Worm (Caenorhabditis elegans) whole organism, young adult: Measurements from ENCODE around the gene str-249.

ENCODE experiments used
- chd-7 ChIP-seq: sonication (generic microtip); optimal IDR thresholded peaks from 2 replicates; lab custom pipeline; 2016; ENCODE audit warnings: mild to moderate bottlenecking, missing genetic modification characterization, moderate library complexity, missing compliant biosample characterization
- snpc-4 ChIP-seq, 5 experiments: fragments of 150-350 bp in 1 of 5; sonication (generic microtip) in 4 of 5; optimal IDR thresholded peaks; 2 replicates each; lab custom pipeline; 2014 to 2018; ENCODE audit warnings: missing genetic modification characterization in 5 of 5, missing biosample characterization in 3 of 5, antibody characterized with exemption in 2 of 5, mild to moderate bottlenecking in 2 of 5, missing compliant biosample characterization in 2 of 5, missing genotype in 2 of 5, moderate library complexity in 2 of 5, missing genetic modification reagents in 1 of 5
- zfh-2 ChIP-seq: fragments of 200-800 bp; sonication (Bioruptor generic); conservative IDR thresholded peaks from 2 replicates; pipeline ENCODE4 v1.3.6; 2022; ENCODE audit warnings: missing genetic modification reagents, missing genetic modification characterization, missing compliant biosample characterization
- zim-3 ChIP-seq: sonication (generic microtip); optimal IDR thresholded peaks from 2 replicates; lab custom pipeline; 2017; ENCODE audit warnings: mild to moderate bottlenecking, missing genetic modification characterization, moderate library complexity, missing compliant biosample characterization

ce11 chrIV:7228208-7228607 lies 41.6 kb upstream of the str-249 start, which contains the start of gene D2024.5:
- TF ChIP-seq zim-3 (tag; lab: Kevin White, UChicago) = no peak
- no peak for TF ChIP-seq zfh-2 (GFP tag; lab: Robert Waterston, UW)
- TF ChIP-seq snpc-4 (GFP tag; optimal IDR thresholded peaks at IDR 0.05; lab: Kevin White, UChicago) = no peak
- no peak for TF ChIP-seq snpc-4 (tag; optimal IDR thresholded peaks at IDR 0.05; lab: Kevin White, UChicago)
- TF ChIP-seq chd-7 (tag; lab: Kevin White, UChicago) = no peak
